Fruit fly (Drosophila melanogaster) whole organism, embryonic: Measurements from ENCODE around the gene CG9044.
A peak's percentile ranks its signal among the peaks of the same experiment; 100 is the strongest.

Source experiments
- CG10147 ChIP-seq: fragments of 200-800 bp; sonication (Bioruptor generic); optimal IDR thresholded peaks from 2 replicates; lab custom pipeline; 2019; ENCODE audit warnings: missing biosample characterization, mild to moderate bottlenecking, missing genetic modification characterization, moderate library complexity
- CG10209 ChIP-seq: fragments of 200-800 bp; sonication (Bioruptor generic); optimal IDR thresholded peaks from 3 replicates; lab custom pipeline; 2017; ENCODE audit warnings: missing biosample characterization, mild to moderate bottlenecking, missing genetic modification characterization, missing genetic modification reagents
- CG10321 ChIP-seq: fragments of 200-800 bp; sonication (Bioruptor generic); IDR thresholded peaks from 2 replicates; pipeline ENCODE4 v1.3.6; 2022; ENCODE audit warnings: missing biosample characterization, missing genetic modification characterization
- CG10462 ChIP-seq: fragments of 200-800 bp; sonication (Bioruptor generic); optimal IDR thresholded peaks from 2 replicates; lab custom pipeline; 2016; ENCODE audit warnings: missing biosample characterization, missing genetic modification characterization
- CG11456 ChIP-seq: fragments of 200-800 bp; sonication (Bioruptor generic); IDR thresholded peaks from 3 replicates; pipeline ENCODE4 v1.3.6; 2022; ENCODE audit warnings: missing biosample characterization, missing genetic modification characterization
- CG11723 ChIP-seq: fragments of 200-800 bp; sonication (Bioruptor generic); optimal IDR thresholded peaks from 2 replicates; lab custom pipeline; 2017; ENCODE audit warnings: missing biosample characterization, mild to moderate bottlenecking, missing genetic modification characterization
- CG12391 ChIP-seq: fragments of 200-800 bp; sonication (Bioruptor generic); optimal IDR thresholded peaks from 3 replicates; lab custom pipeline; 2018; ENCODE audit warnings: missing biosample characterization, mild to moderate bottlenecking, missing genetic modification characterization, moderate library complexity
- CG12942 ChIP-seq: fragments of 200-800 bp; sonication (Bioruptor generic); optimal IDR thresholded peaks from 3 replicates; lab custom pipeline; 2016; ENCODE audit warnings: missing biosample characterization, missing genetic modification characterization
- CG14050 ChIP-seq: fragments of 200-800 bp; sonication (Bioruptor generic); IDR thresholded peaks from 3 replicates; pipeline ENCODE4 v1.3.6; 2022; ENCODE audit warnings: missing biosample characterization, missing genetic modification characterization
- CG16863 ChIP-seq: fragments of 200-800 bp; sonication (Bioruptor generic); optimal IDR thresholded peaks from 3 replicates; lab custom pipeline; 2016; ENCODE audit warnings: missing biosample characterization, missing genetic modification characterization
- CG17912 ChIP-seq: fragments of 200-800 bp; sonication (Bioruptor generic); optimal IDR thresholded peaks from 2 replicates; lab custom pipeline; 2018; ENCODE audit warnings: missing biosample characterization, mild to moderate bottlenecking, missing genetic modification characterization
- CG31365 ChIP-seq: fragments of 200-800 bp; sonication (Bioruptor generic); optimal IDR thresholded peaks from 2 replicates; lab custom pipeline; 2018; ENCODE audit warnings: missing biosample characterization, mild to moderate bottlenecking, missing genetic modification characterization
- CG3995 ChIP-seq: fragments of 200-800 bp; sonication (Bioruptor generic); optimal IDR thresholded peaks from 3 replicates; lab custom pipeline; 2016; ENCODE audit warnings: missing biosample characterization, missing genetic modification characterization
- CG7372 ChIP-seq: fragments of 200-800 bp; sonication (Bioruptor generic); IDR thresholded peaks from 2 replicates; pipeline ENCODE4 v1.3.6; 2022; ENCODE audit warnings: missing biosample characterization, missing genetic modification characterization
- CG8388 ChIP-seq: fragments of 200-800 bp; sonication (Bioruptor generic); optimal IDR thresholded peaks from 2 replicates; lab custom pipeline; 2019; ENCODE audit warnings: missing biosample characterization, mild to moderate bottlenecking, missing genetic modification characterization, moderate library complexity
- CG8478 ChIP-seq: fragments of >200 bp; optimal IDR thresholded peaks from 2 replicates; lab custom pipeline; 2018
- CG9797 ChIP-seq: fragments of 200-800 bp; sonication (Bioruptor generic); optimal IDR thresholded peaks from 3 replicates; lab custom pipeline; 2018; ENCODE audit warnings: missing biosample characterization, mild to moderate bottlenecking, missing genetic modification characterization
- CG9932 ChIP-seq: fragments of 200-800 bp; sonication (Bioruptor generic); IDR thresholded peaks from 2 replicates; pipeline ENCODE4 v1.3.6; 2022; ENCODE audit warnings: missing biosample characterization, missing genetic modification characterization
- Chrac-16 ChIP-seq: fragments of 200-800 bp; sonication (Bioruptor generic); optimal IDR thresholded peaks from 3 replicates; lab custom pipeline; 2016; ENCODE audit warnings: missing biosample characterization, missing genetic modification characterization
- CrebB ChIP-seq: fragments of 200-800 bp; sonication (Bioruptor generic); optimal IDR thresholded peaks from 3 replicates; lab custom pipeline; 2018; ENCODE audit warnings: missing biosample characterization, mild to moderate bottlenecking, missing genetic modification characterization
- Deaf1 ChIP-seq: fragments of 200-800 bp; optimal IDR thresholded peaks from 3 replicates; lab custom pipeline; 2019; ENCODE audit warnings: missing biosample characterization, mild to moderate bottlenecking, missing genetic modification characterization, moderate library complexity
- Dek ChIP-seq: fragments of 200-800 bp; sonication (Bioruptor generic); optimal IDR thresholded peaks from 3 replicates; lab custom pipeline; 2019; ENCODE audit warnings: missing biosample characterization, mild to moderate bottlenecking, missing genetic modification characterization, moderate library complexity
- Doc3 ChIP-seq: fragments of 200-800 bp; sonication (Bioruptor generic); IDR thresholded peaks from 3 replicates; pipeline ENCODE4 v1.3.6; 2022; ENCODE audit warnings: missing biosample characterization, missing genetic modification characterization; ENCODE audit not compliant: partially characterized antibody
- H2.0 ChIP-seq: fragments of 200-800 bp; sonication (Bioruptor generic); IDR thresholded peaks from 2 replicates; pipeline ENCODE4 v1.3.6; 2022; ENCODE audit warnings: missing biosample characterization, missing genetic modification characterization
- Hand ChIP-seq: fragments of 200-800 bp; sonication (Bioruptor generic); optimal IDR thresholded peaks from 2 replicates; lab custom pipeline; 2017; ENCODE audit warnings: mild to moderate bottlenecking, missing biosample characterization, missing genetic modification reagents, missing genetic modification characterization
- Kr ChIP-seq: fragments of 200-800 bp; sonication (Bioruptor generic); optimal IDR thresholded peaks from 2 replicates; lab custom pipeline; 2017; ENCODE audit warnings: missing biosample characterization, mild to moderate bottlenecking, missing genetic modification characterization
- NC2α ChIP-seq: fragments of 200-800 bp; sonication (Bioruptor generic); optimal IDR thresholded peaks from 2 replicates; lab custom pipeline; 2016; ENCODE audit warnings: missing biosample characterization, missing genetic modification characterization
- NC2β ChIP-seq: fragments of 200-800 bp; sonication (Bioruptor generic); optimal IDR thresholded peaks from 2 replicates; lab custom pipeline; 2016; ENCODE audit warnings: missing biosample characterization, missing genetic modification characterization
- NFAT ChIP-seq: fragments of 200-800 bp; sonication (Bioruptor generic); IDR thresholded peaks from 2 replicates; pipeline ENCODE4 v1.3.6; 2022; ENCODE audit warnings: missing biosample characterization, missing genetic modification characterization
- Nf-YA ChIP-seq: fragments of 200-800 bp; sonication (Bioruptor generic); IDR thresholded peaks from 2 replicates; pipeline ENCODE4 v1.3.6; 2022; ENCODE audit warnings: missing biosample characterization, missing genetic modification characterization
- Rfx ChIP-seq: fragments of 200-800 bp; sonication (Bioruptor generic); IDR thresholded peaks from 2 replicates; pipeline ENCODE4 v1.3.6; 2022; ENCODE audit warnings: missing biosample characterization, missing genetic modification characterization
- Side ChIP-seq: fragments of 200-800 bp; sonication (Bioruptor generic); optimal IDR thresholded peaks from 2 replicates; lab custom pipeline; 2016; ENCODE audit warnings: missing biosample characterization, missing genetic modification characterization
- Sin3A ChIP-seq: fragments of >200 bp; optimal IDR thresholded peaks from 2 replicates; lab custom pipeline; 2018
- Stat92E ChIP-seq, 3 experiments: fragments of >200 bp in 2 of 3; fragments of 200-800 bp in 1 of 3; sonication (Bioruptor generic) in 1 of 3; optimal IDR thresholded peaks; 2 replicates each; lab custom pipeline; 2017 to 2019; ENCODE audit warnings: missing biosample characterization in 3 of 3, missing genetic modification characterization in 3 of 3, mild to moderate bottlenecking in 1 of 3, moderate library complexity in 1 of 3
- ap ChIP-seq: fragments of 200-800 bp; sonication (Bioruptor generic); IDR thresholded peaks from 2 replicates; pipeline ENCODE4 v1.3.6; 2022; ENCODE audit warnings: missing biosample characterization, missing genetic modification characterization
- ci ChIP-seq: fragments of 200-800 bp; sonication (Bioruptor generic); IDR thresholded peaks from 3 replicates; pipeline ENCODE4 v1.3.6; 2022; ENCODE audit warnings: missing biosample characterization, missing genetic modification characterization
- crol ChIP-seq: fragments of 200-800 bp; sonication (Bioruptor generic); IDR thresholded peaks from 2 replicates; pipeline ENCODE4 v1.3.6; 2022; ENCODE audit warnings: missing biosample characterization, missing genetic modification characterization
- esg ChIP-seq: fragments of 200-800 bp; sonication (Bioruptor generic); conservative IDR thresholded peaks from 2 replicates; pipeline ENCODE4 v1.3.6; 2022; ENCODE audit warnings: missing biosample characterization, missing genetic modification characterization
- gro ChIP-seq: fragments of 200-800 bp; sonication (Bioruptor generic); optimal IDR thresholded peaks from 2 replicates; lab custom pipeline; 2016; ENCODE audit warnings: missing biosample characterization, missing genetic modification characterization
- ken ChIP-seq: fragments of 200-800 bp; sonication (Bioruptor generic); IDR thresholded peaks from 3 replicates; pipeline ENCODE4 v1.3.6; 2022; ENCODE audit warnings: missing biosample characterization, missing genetic modification characterization
- lov ChIP-seq, 2 experiments: fragments of 200-800 bp in 1 of 2; fragments of >200 bp in 1 of 2; sonication (Bioruptor generic) in 1 of 2; IDR thresholded peaks in 1 of 2; optimal IDR thresholded peaks in 1 of 2; 2 replicates in 1 of 2; 3 replicates in 1 of 2; pipeline versions ENCODE4 v1.3.6 to Lab custom; 2017 to 2022; ENCODE audit warnings: missing biosample characterization in 1 of 2, missing genetic modification characterization in 1 of 2
- phol ChIP-seq: fragments of 200-800 bp; sonication (Bioruptor generic); optimal IDR thresholded peaks from 3 replicates; lab custom pipeline; 2018; ENCODE audit warnings: missing biosample characterization, mild to moderate bottlenecking, missing genetic modification characterization, moderate library complexity
- prd ChIP-seq, 3 experiments: fragments of >200 bp in 2 of 3; fragments of 200-800 bp in 1 of 3; sonication (Bioruptor generic) in 1 of 3; optimal IDR thresholded peaks in 2 of 3; IDR thresholded peaks in 1 of 3; 2 replicates in 2 of 3; 3 replicates in 1 of 3; pipeline versions ENCODE4 v1.3.6 to Lab custom; 2017 to 2022; ENCODE audit warnings: missing biosample characterization in 1 of 3, missing genetic modification characterization in 1 of 3
- sim ChIP-seq: fragments of 200-800 bp; sonication (Bioruptor generic); IDR thresholded peaks from 2 replicates; pipeline ENCODE4 v1.3.6; 2022; ENCODE audit warnings: missing biosample characterization, missing genetic modification characterization
- sr ChIP-seq: fragments of 200-800 bp; sonication (Bioruptor generic); IDR thresholded peaks from 3 replicates; pipeline ENCODE4 v1.3.6; 2022; ENCODE audit warnings: missing biosample characterization, missing genetic modification characterization
- sug ChIP-seq: fragments of 200-800 bp; optimal IDR thresholded peaks from 2 replicates; lab custom pipeline; 2019; ENCODE audit warnings: missing biosample characterization, mild to moderate bottlenecking, missing genetic modification characterization, moderate library complexity
- tx ChIP-seq: fragments of 200-800 bp; sonication (Bioruptor generic); optimal IDR thresholded peaks from 2 replicates; lab custom pipeline; 2016; ENCODE audit warnings: missing biosample characterization, missing genetic modification characterization
- zen ChIP-seq: fragments of 200-800 bp; sonication (Bioruptor generic); optimal IDR thresholded peaks from 3 replicates; lab custom pipeline; 2018; ENCODE audit warnings: missing biosample characterization, mild to moderate bottlenecking, missing genetic modification characterization, moderate library complexity
- zfh1 ChIP-seq: fragments of 200-800 bp; sonication (Bioruptor generic); IDR thresholded peaks from 3 replicates; pipeline ENCODE4 v1.3.6; 2022; ENCODE audit warnings: missing biosample characterization, missing genetic modification characterization

Gene CG9044

dm6 chr2L:5948775-5949526, at the start of gene CG9044:
Gene CG9044 (plus strand): TSS chr2L:5949450.
- TF ChIP-seq Sin3A (lab: Kevin White, UChicago), result peak; percentile 63
- TF ChIP-seq CG11723 (GFP tag; lab: Kevin White, UChicago), result no peak
- no peak for TF ChIP-seq prd (optimal IDR thresholded peaks at IDR 0.05; lab: Kevin White, UChicago)
- TF ChIP-seq prd (GFP tag; IDR thresholded peaks at IDR 0.05; lab: Robert Waterston, UW), result peak; percentile 60
- no peak for TF ChIP-seq sim (GFP tag; lab: Robert Waterston, UW)
- TF ChIP-seq CG12942, result peak; percentile 36
- TF ChIP-seq zfh1 (GFP tag; lab: Robert Waterston, UW), result peak; percentile 42; the same call in 1 of the 3 replicates
- no peak for TF ChIP-seq CrebB (tag; lab: Kevin White, UChicago)
- no peak for TF ChIP-seq CG8388 (GFP tag; lab: Kevin White, UChicago)
- no peak for TF ChIP-seq CG31365 (tag; lab: Kevin White, UChicago)
- peak; percentile 91 for TF ChIP-seq Doc3 (GFP tag; lab: Robert Waterston, UW)
- 0 out of 3 replicates have a peak, but pooled peaks have one; percentile 48 for TF ChIP-seq ci (GFP tag; lab: Robert Waterston, UW)
- peak; percentile 78 for TF ChIP-seq phol (tag; lab: Kevin White, UChicago)
- no peak for TF ChIP-seq H2.0 (GFP tag; lab: Robert Waterston, UW)
- TF ChIP-seq Dek (tag; lab: Kevin White, UChicago), result peak; percentile 30
- no peak for TF ChIP-seq Kr (GFP tag; lab: Kevin White, UChicago)
- peak; percentile 79 for TF ChIP-seq CG3995 (GFP tag; lab: Kevin White, UChicago)
- TF ChIP-seq Side (GFP tag; lab: Kevin White, UChicago), result peak; percentile 55
- peak; percentile 77 for TF ChIP-seq CG12391 (tag; lab: Kevin White, UChicago)
- peak; percentile 48 for TF ChIP-seq NC2α (GFP tag; lab: Kevin White, UChicago)
- no peak for TF ChIP-seq sr
- peak; percentile 61 for TF ChIP-seq Chrac-16
- peak; percentile 2 for TF ChIP-seq CG17912 (GFP tag; lab: Kevin White, UChicago)
- peak; percentile 31; the same call in 1 of the 2 replicates for TF ChIP-seq esg
- TF ChIP-seq CG10147 (GFP tag; lab: Kevin White, UChicago), result no peak
- TF ChIP-seq CG7372 (GFP tag; lab: Robert Waterston, UW), result 0 out of 2 replicates have a peak, but pooled peaks have one; percentile 11
- TF ChIP-seq ken, result 0 out of 3 replicates have a peak, but pooled peaks have one; percentile 28
- no peak for TF ChIP-seq CG10321 (GFP tag; lab: Robert Waterston, UW)
- TF ChIP-seq Nf-YA (GFP tag; lab: Robert Waterston, UW), result no peak
- TF ChIP-seq NC2β (GFP tag; lab: Kevin White, UChicago), result peak; percentile 36
- TF ChIP-seq ap (GFP tag; lab: Robert Waterston, UW), result no peak
- TF ChIP-seq Rfx (GFP tag; lab: Robert Waterston, UW), result peak; percentile 73; the same call in 1 of the 2 replicates
- TF ChIP-seq CG14050, result no peak
- TF ChIP-seq CG10462 (GFP tag; lab: Kevin White, UChicago), result no peak
- TF ChIP-seq CG16863 (GFP tag; lab: Kevin White, UChicago), result peak; percentile 19
- TF ChIP-seq tx, result peak; percentile 39
- no peak for TF ChIP-seq sug (tag; lab: Kevin White, UChicago)
- peak; percentile 81 for TF ChIP-seq NFAT (GFP tag; lab: Robert Waterston, UW)
- peak in 1 of 3 experiments; percentile 41 for TF ChIP-seq Stat92E (GFP tag; optimal IDR thresholded peaks at IDR 0.05; lab: Kevin White, UChicago)
- TF ChIP-seq Deaf1, result no peak
- peak; percentile 3 for TF ChIP-seq CG10209
- no peak for TF ChIP-seq CG8478 (lab: Kevin White, UChicago)
- TF ChIP-seq CG9797 (GFP tag; lab: Kevin White, UChicago), result no peak
- TF ChIP-seq Hand (GFP tag; lab: Kevin White, UChicago), result no peak
- 0 out of 3 replicates have a peak, but pooled peaks have one; percentile 33 for TF ChIP-seq CG11456 (GFP tag; lab: Robert Waterston, UW)
- no peak for TF ChIP-seq crol (GFP tag; lab: Robert Waterston, UW)
- TF ChIP-seq zen (tag; lab: Kevin White, UChicago), result peak; percentile 36
- no peak for TF ChIP-seq lov (optimal IDR thresholded peaks at IDR 0.05; lab: Kevin White, UChicago)
- TF ChIP-seq lov (GFP tag; IDR thresholded peaks at IDR 0.05; lab: Robert Waterston, UW), result no peak
- peak; percentile 34 for TF ChIP-seq gro
- peak; percentile 80 for TF ChIP-seq CG9932 (GFP tag; lab: Robert Waterston, UW)
